Fruit fly (Drosophila melanogaster) whole organism, adult: ENCODE measurements around the gene olf413.

ENCODE experiments used
- CG11617 ChIP-seq: fragments of 200-800 bp; sonication (Bioruptor generic); optimal IDR thresholded peaks from 2 replicates; lab custom pipeline; 2017; ENCODE audit warnings: mild to moderate bottlenecking, missing biosample characterization, missing genetic modification reagents, missing genetic modification characterization
- CG12768 ChIP-seq: fragments of 200-800 bp; sonication (Bioruptor generic); optimal IDR thresholded peaks from 2 replicates; lab custom pipeline; 2017; ENCODE audit warnings: missing biosample characterization, missing genetic modification characterization, mild to moderate bottlenecking, moderate library complexity, missing genetic modification reagents
- CG14711 ChIP-seq: fragments of 200-800 bp; sonication (Bioruptor generic); optimal IDR thresholded peaks from 2 replicates; lab custom pipeline; 2018; ENCODE audit warnings: missing biosample characterization, mild to moderate bottlenecking, missing genetic modification characterization, moderate library complexity
- CG1620 ChIP-seq: fragments of 200-800 bp; sonication (Bioruptor generic); optimal IDR thresholded peaks from 2 replicates; lab custom pipeline; 2016; ENCODE audit warnings: missing biosample characterization, missing genetic modification characterization
- CG33017 ChIP-seq: fragments of 200-800 bp; sonication (Bioruptor generic); optimal IDR thresholded peaks from 2 replicates; lab custom pipeline; 2018; ENCODE audit warnings: missing biosample characterization, mild to moderate bottlenecking, missing genetic modification characterization, moderate library complexity
- CG5204 ChIP-seq: fragments of 200-800 bp; sonication (Bioruptor generic); optimal IDR thresholded peaks from 2 replicates; lab custom pipeline; 2016; ENCODE audit warnings: missing biosample characterization, missing genetic modification characterization
- CG7045 ChIP-seq: fragments of 200-800 bp; sonication (Bioruptor generic); optimal IDR thresholded peaks from 2 replicates; lab custom pipeline; 2017; ENCODE audit warnings: missing biosample characterization, mild to moderate bottlenecking, missing genetic modification characterization
- CG7101 ChIP-seq: fragments of 200-800 bp; sonication (Bioruptor generic); optimal IDR thresholded peaks from 2 replicates; lab custom pipeline; 2018; ENCODE audit warnings: missing biosample characterization, mild to moderate bottlenecking, missing genetic modification characterization, moderate library complexity
- Clk ChIP-seq: fragments of 200-800 bp; sonication (Bioruptor generic); optimal IDR thresholded peaks from 2 replicates; lab custom pipeline; 2017; ENCODE audit warnings: missing biosample characterization, missing genetic modification characterization
- Crg-1 ChIP-seq: fragments of 200-800 bp; sonication (Bioruptor generic); optimal IDR thresholded peaks from 2 replicates; lab custom pipeline; 2016; ENCODE audit warnings: missing biosample characterization, missing genetic modification characterization
- Hr96 ChIP-seq: fragments of 200-800 bp; sonication (Bioruptor generic); optimal IDR thresholded peaks from 2 replicates; lab custom pipeline; 2016; ENCODE audit warnings: missing biosample characterization, missing genetic modification characterization
- Mnt ChIP-seq: fragments of 200-800 bp; sonication (Bioruptor generic); optimal IDR thresholded peaks from 2 replicates; lab custom pipeline; 2016; ENCODE audit warnings: missing biosample characterization, mild to moderate bottlenecking, missing genetic modification characterization
- bab1 ChIP-seq: fragments of 200-800 bp; sonication (Bioruptor generic); optimal IDR thresholded peaks from 3 replicates; lab custom pipeline; 2019; ENCODE audit warnings: missing biosample characterization, mild to moderate bottlenecking, missing genetic modification characterization, moderate library complexity
- cic ChIP-seq: fragments of 200-800 bp; sonication (Bioruptor generic); optimal IDR thresholded peaks from 2 replicates; lab custom pipeline; 2017; ENCODE audit warnings: missing biosample characterization, mild to moderate bottlenecking, missing genetic modification characterization, moderate library complexity
- cnc ChIP-seq, 2 experiments: fragments of >200 bp; optimal IDR thresholded peaks; 2 replicates each; lab custom pipeline; 2017
- kay ChIP-seq: fragments of 200-800 bp; sonication (Bioruptor generic); peaks from one replicate; lab custom pipeline; 2016; ENCODE audit warnings: missing biosample characterization, missing genetic modification characterization, borderline replicate concordance
- ovo ChIP-seq: fragments of 200-800 bp; sonication (Bioruptor generic); optimal IDR thresholded peaks from 2 replicates; lab custom pipeline; 2016; ENCODE audit warnings: missing biosample characterization, missing genetic modification characterization
- pad ChIP-seq: fragments of 200-800 bp; sonication (Bioruptor generic); optimal IDR thresholded peaks from 3 replicates; lab custom pipeline; 2017; ENCODE audit warnings: missing biosample characterization, missing genetic modification characterization, mild to moderate bottlenecking, moderate library complexity, missing genetic modification reagents
- tj ChIP-seq: fragments of 200-800 bp; sonication (Bioruptor generic); optimal IDR thresholded peaks from 3 replicates; lab custom pipeline; 2017; ENCODE audit warnings: missing biosample characterization, mild to moderate bottlenecking, missing genetic modification characterization, moderate library complexity
- toe ChIP-seq: fragments of 200-800 bp; sonication (Bioruptor generic); optimal IDR thresholded peaks from 2 replicates; lab custom pipeline; 2016; ENCODE audit warnings: missing biosample characterization, missing genetic modification characterization

olf413 gene

dm6 chr3L:22187364-22187763 is 51.5 kb downstream of the olf413 start:
- TF ChIP-seq CG7045 (no peak), CG5204 (GFP tag; lab: Kevin White, UChicago) (no peak), CG33017 (tag; lab: Kevin White, UChicago) (no peak), CG1620 (GFP tag; lab: Kevin White, UChicago) (no peak), Clk (GFP tag; lab: Kevin White, UChicago) (no peak), cnc (optimal IDR thresholded peaks at IDR 0.05; lab: Kevin White, UChicago) (no peak), CG7101 (tag; lab: Kevin White, UChicago) (no peak)

- no peak for TF ChIP-seq kay
- TF ChIP-seq bab1 (GFP tag; lab: Kevin White, UChicago): no peak
- TF ChIP-seq CG11617 (GFP tag; lab: Kevin White, UChicago): no peak
- TF ChIP-seq CG7101 (tag; lab: Kevin White, UChicago): no peak
- TF ChIP-seq CG7045: no peak
- TF ChIP-seq ovo (GFP tag; lab: Kevin White, UChicago): no peak
- TF ChIP-seq CG33017 (tag; lab: Kevin White, UChicago): no peak
- TF ChIP-seq Hr96 (GFP tag; lab: Kevin White, UChicago): no peak
- TF ChIP-seq CG14711 (tag; lab: Kevin White, UChicago): no peak
- no peak for TF ChIP-seq Mnt (GFP tag; lab: Kevin White, UChicago)
- TF ChIP-seq tj (GFP tag; lab: Kevin White, UChicago): no peak
- no peak for TF ChIP-seq CG5204 (GFP tag; lab: Kevin White, UChicago)
- TF ChIP-seq cnc (optimal IDR thresholded peaks at IDR 0.05; lab: Kevin White, UChicago): no peak
- no peak for TF ChIP-seq CG1620 (GFP tag; lab: Kevin White, UChicago)
- no peak for TF ChIP-seq cic (GFP tag; lab: Kevin White, UChicago)
- no peak for TF ChIP-seq Crg-1 (GFP tag; lab: Kevin White, UChicago)
- TF ChIP-seq toe (GFP tag; lab: Kevin White, UChicago): no peak
- TF ChIP-seq Clk (GFP tag; lab: Kevin White, UChicago): no peak
- no peak for TF ChIP-seq CG12768 (GFP tag; lab: Kevin White, UChicago)
- no peak for TF ChIP-seq pad (GFP tag; lab: Kevin White, UChicago)
Measured at dm6 chr3L:22191055-22191877, 55.4 kb downstream of the olf413 start.

- no peak for TF ChIP-seq cic (GFP tag; lab: Kevin White, UChicago)
- no peak for TF ChIP-seq CG14711 (tag; lab: Kevin White, UChicago)
- no peak for TF ChIP-seq CG11617 (GFP tag; lab: Kevin White, UChicago)
- no peak for TF ChIP-seq toe (GFP tag; lab: Kevin White, UChicago)
Measured at dm6 chr3L:22192214-22192924, 56.5 kb downstream of the olf413 start.

- TF ChIP-seq CG1620 (GFP tag; lab: Kevin White, UChicago): no peak
- TF ChIP-seq kay: no peak
- TF ChIP-seq Mnt (GFP tag; lab: Kevin White, UChicago): no peak
- no peak for TF ChIP-seq ovo (GFP tag; lab: Kevin White, UChicago)
- no peak for TF ChIP-seq tj (GFP tag; lab: Kevin White, UChicago)
- no peak for TF ChIP-seq Clk (GFP tag; lab: Kevin White, UChicago)
- TF ChIP-seq pad (GFP tag; lab: Kevin White, UChicago): no peak
- TF ChIP-seq CG11617 (GFP tag; lab: Kevin White, UChicago): no peak
- no peak for TF ChIP-seq Hr96 (GFP tag; lab: Kevin White, UChicago)
- TF ChIP-seq Crg-1 (GFP tag; lab: Kevin White, UChicago): no peak
- no peak for TF ChIP-seq toe (GFP tag; lab: Kevin White, UChicago)
- TF ChIP-seq CG7045: no peak
- TF ChIP-seq CG33017 (tag; lab: Kevin White, UChicago): no peak
- TF ChIP-seq CG12768 (GFP tag; lab: Kevin White, UChicago): no peak
- no peak for TF ChIP-seq cnc (optimal IDR thresholded peaks at IDR 0.05; lab: Kevin White, UChicago)
- TF ChIP-seq CG5204 (GFP tag; lab: Kevin White, UChicago): no peak
- no peak for TF ChIP-seq CG7101 (tag; lab: Kevin White, UChicago)
- no peak for TF ChIP-seq CG14711 (tag; lab: Kevin White, UChicago)
Measured at dm6 chr3L:22192925-22193305, 57.0 kb downstream of the olf413 start.

- no peak for TF ChIP-seq Clk (GFP tag; lab: Kevin White, UChicago)
- no peak for TF ChIP-seq kay
- TF ChIP-seq cnc (optimal IDR thresholded peaks at IDR 0.05; lab: Kevin White, UChicago): no peak
- no peak for TF ChIP-seq toe (GFP tag; lab: Kevin White, UChicago)
- TF ChIP-seq tj (GFP tag; lab: Kevin White, UChicago): no peak
- no peak for TF ChIP-seq CG5204 (GFP tag; lab: Kevin White, UChicago)
- no peak for TF ChIP-seq CG7101 (tag; lab: Kevin White, UChicago)
- TF ChIP-seq Crg-1 (GFP tag; lab: Kevin White, UChicago): no peak
- TF ChIP-seq ovo (GFP tag; lab: Kevin White, UChicago): no peak
- no peak for TF ChIP-seq cic (GFP tag; lab: Kevin White, UChicago)
- no peak for TF ChIP-seq CG14711 (tag; lab: Kevin White, UChicago)
- TF ChIP-seq CG7045: no peak
- no peak for TF ChIP-seq CG1620 (GFP tag; lab: Kevin White, UChicago)
- no peak for TF ChIP-seq pad (GFP tag; lab: Kevin White, UChicago)
- no peak for TF ChIP-seq CG11617 (GFP tag; lab: Kevin White, UChicago)
Measured at dm6 chr3L:22197666-22198065, 61.8 kb downstream of the olf413 start.
